Worm (Caenorhabditis elegans) whole organism, late embryonic: ENCODE measurements around the gene R09F10.5.

Experiments used
- Y22D7AL.16 ChIP-seq: sonication (generic microtip); optimal IDR thresholded peaks from 2 replicates; lab custom pipeline; 2016; ENCODE audit warnings: missing genetic modification characterization, missing compliant biosample characterization
- ceh-14 ChIP-seq: sonication (generic microtip); optimal IDR thresholded peaks from 2 replicates; lab custom pipeline; 2016; ENCODE audit warnings: missing genotype, missing genetic modification characterization, missing compliant biosample characterization
- ceh-34 ChIP-seq: sonication (generic microtip); optimal IDR thresholded peaks from 2 replicates; lab custom pipeline; 2016; ENCODE audit warnings: mild to moderate bottlenecking, missing genetic modification characterization, missing compliant biosample characterization
- madf-2 ChIP-seq: sonication (generic microtip); optimal IDR thresholded peaks from 2 replicates; lab custom pipeline; 2017; ENCODE audit warnings: missing genetic modification characterization, missing compliant biosample characterization
- nfya-1 ChIP-seq: sonication (generic microtip); optimal IDR thresholded peaks from 2 replicates; lab custom pipeline; 2017; ENCODE audit warnings: missing genetic modification characterization, mild to moderate bottlenecking, missing compliant biosample characterization, antibody characterized with exemption, moderate library complexity
- nhr-232 ChIP-seq: sonication (generic microtip); optimal IDR thresholded peaks from 2 replicates; lab custom pipeline; 2016; ENCODE audit warnings: missing genetic modification characterization, missing compliant biosample characterization
- pha-4 ChIP-seq: fragments of 150-350 bp; optimal IDR thresholded peaks from 2 replicates; lab custom pipeline; 2018; ENCODE audit warnings: missing biosample characterization, missing genetic modification reagents, missing genetic modification characterization
- pqm-1 ChIP-seq: sonication (generic microtip); optimal IDR thresholded peaks from 2 replicates; lab custom pipeline; 2016; ENCODE audit warnings: missing genetic modification characterization, missing compliant biosample characterization
- unc-42 ChIP-seq: sonication (generic microtip); optimal IDR thresholded peaks from 2 replicates; lab custom pipeline; 2016; ENCODE audit warnings: missing genotype, missing genetic modification characterization, missing compliant biosample characterization
- zip-5 ChIP-seq: sonication (generic microtip); optimal IDR thresholded peaks from 2 replicates; lab custom pipeline; 2016; ENCODE audit warnings: missing genetic modification characterization, missing compliant biosample characterization
- ztf-16 ChIP-seq: sonication (generic microtip); optimal IDR thresholded peaks from 2 replicates; lab custom pipeline; 2017; ENCODE audit warnings: missing genetic modification characterization, missing compliant biosample characterization

ce11 chrX:8311590-8311989, 4.1 kb upstream of the R09F10.5 start:
- TF ChIP-seq ztf-16 (tag; lab: Kevin White, UChicago) (no peak), pha-4 (tag; lab: Kevin White, UChicago) (no peak), nhr-232 (tag; lab: Kevin White, UChicago) (no peak), unc-42 (tag; lab: Kevin White, UChicago) (peak; percentile 95), nfya-1 (no peak), pqm-1 (tag; lab: Kevin White, UChicago) (no peak), zip-5 (no peak), ceh-34 (tag; lab: Kevin White, UChicago) (no peak), ceh-14 (no peak), madf-2 (tag; lab: Kevin White, UChicago) (no peak), Y22D7AL.16 (tag; lab: Kevin White, UChicago) (no peak)
